Fruit fly (Drosophila melanogaster) whole organism, embryonic: ENCODE results near the gene eya.

Experiments
- Bgb ChIP-seq: fragments of 200-800 bp; sonication (Bioruptor generic); IDR thresholded peaks from 2 replicates; pipeline ENCODE4 v1.3.6; 2022; ENCODE audit warnings: missing biosample characterization, missing genetic modification characterization; ENCODE audit not compliant: partially characterized antibody
- BtbVII ChIP-seq: fragments of 200-800 bp; sonication (Bioruptor generic); optimal IDR thresholded peaks from 3 replicates; lab custom pipeline; 2017; ENCODE audit warnings: missing biosample characterization, mild to moderate bottlenecking, missing genetic modification characterization
- CG10147 ChIP-seq: fragments of 200-800 bp; sonication (Bioruptor generic); optimal IDR thresholded peaks from 2 replicates; lab custom pipeline; 2019; ENCODE audit warnings: missing biosample characterization, mild to moderate bottlenecking, missing genetic modification characterization, moderate library complexity
- CG10979 ChIP-seq: fragments of 200-800 bp; sonication (Bioruptor generic); optimal IDR thresholded peaks from 2 replicates; lab custom pipeline; 2018; ENCODE audit warnings: missing biosample characterization, mild to moderate bottlenecking, missing genetic modification characterization, moderate library complexity
- CG11093 ChIP-seq: fragments of 200-800 bp; sonication (Bioruptor generic); IDR thresholded peaks from 3 replicates; pipeline ENCODE4 v1.3.6; 2022; ENCODE audit warnings: missing biosample characterization, missing genetic modification characterization
- CG11560 ChIP-seq: fragments of 200-800 bp; sonication (Bioruptor generic); IDR thresholded peaks from 3 replicates; pipeline ENCODE4 v1.3.6; 2022; ENCODE audit warnings: missing biosample characterization, missing genetic modification characterization
- CG15011 ChIP-seq: fragments of 200-800 bp; sonication (Bioruptor generic); optimal IDR thresholded peaks from 3 replicates; lab custom pipeline; 2018; ENCODE audit warnings: missing biosample characterization, mild to moderate bottlenecking, missing genetic modification characterization
- CG17361 ChIP-seq: fragments of 200-800 bp; sonication (Bioruptor generic); IDR thresholded peaks from 3 replicates; pipeline ENCODE4 v1.3.6; 2022; ENCODE audit warnings: missing biosample characterization, missing genetic modification characterization
- CG17829 ChIP-seq: fragments of 200-800 bp; optimal IDR thresholded peaks from 2 replicates; lab custom pipeline; 2019; ENCODE audit warnings: missing biosample characterization, mild to moderate bottlenecking, missing genetic modification characterization, moderate library complexity
- CG2678 ChIP-seq: fragments of 200-800 bp; sonication (Bioruptor generic); optimal IDR thresholded peaks from 3 replicates; lab custom pipeline; 2019; ENCODE audit warnings: missing biosample characterization, mild to moderate bottlenecking, missing genetic modification characterization, moderate library complexity
- CG3726 ChIP-seq: fragments of 200-800 bp; sonication (Bioruptor generic); IDR thresholded peaks from 3 replicates; pipeline ENCODE4, ENCODE4 v1.3.6; 2022; ENCODE audit warnings: missing biosample characterization, missing genetic modification characterization
- CG42726 ChIP-seq: fragments of 200-800 bp; sonication (Bioruptor generic); IDR thresholded peaks from 2 replicates; pipeline ENCODE4 v1.3.6; 2022; ENCODE audit warnings: missing biosample characterization, missing genetic modification characterization; ENCODE audit not compliant: partially characterized antibody
- CG7372 ChIP-seq: fragments of 200-800 bp; sonication (Bioruptor generic); IDR thresholded peaks from 2 replicates; pipeline ENCODE4 v1.3.6; 2022; ENCODE audit warnings: missing biosample characterization, missing genetic modification characterization
- CG8765 ChIP-seq: fragments of 200-800 bp; sonication (Bioruptor generic); IDR thresholded peaks from 2 replicates; pipeline ENCODE4 v1.3.6; 2022; ENCODE audit warnings: missing biosample characterization, missing genetic modification characterization
- CG8924 ChIP-seq: fragments of 200-800 bp; optimal IDR thresholded peaks from 3 replicates; lab custom pipeline; 2019; ENCODE audit warnings: missing biosample characterization, mild to moderate bottlenecking, missing genetic modification characterization, moderate library complexity
- CG9932 ChIP-seq: fragments of 200-800 bp; sonication (Bioruptor generic); IDR thresholded peaks from 2 replicates; pipeline ENCODE4 v1.3.6; 2022; ENCODE audit warnings: missing biosample characterization, missing genetic modification characterization
- D ChIP-seq, 2 experiments: fragments of 200-800 bp in 1 of 2; fragments of >200 bp in 1 of 2; sonication (Bioruptor generic) in 1 of 2; optimal IDR thresholded peaks; 2 replicates in 1 of 2; 3 replicates in 1 of 2; lab custom pipeline; 2017; ENCODE audit warnings: mild to moderate bottlenecking in 1 of 2, missing biosample characterization in 1 of 2, missing genetic modification characterization in 1 of 2, missing genetic modification reagents in 1 of 2
- Deaf1 ChIP-seq: fragments of 200-800 bp; optimal IDR thresholded peaks from 3 replicates; lab custom pipeline; 2019; ENCODE audit warnings: missing biosample characterization, mild to moderate bottlenecking, missing genetic modification characterization, moderate library complexity
- Dp ChIP-seq: fragments of 200-800 bp; sonication (Bioruptor generic); optimal IDR thresholded peaks from 2 replicates; lab custom pipeline; 2018; ENCODE audit warnings: missing biosample characterization, mild to moderate bottlenecking, missing genetic modification characterization, moderate library complexity
- E2f1 ChIP-seq: fragments of 200-800 bp; sonication (Bioruptor generic); IDR thresholded peaks from 2 replicates; pipeline ENCODE4 v1.3.6; 2022; ENCODE audit warnings: missing biosample characterization, missing genetic modification characterization
- Gsc ChIP-seq: fragments of 200-800 bp; sonication (Bioruptor generic); IDR thresholded peaks from 2 replicates; pipeline ENCODE4 v1.3.6; 2022; ENCODE audit warnings: missing biosample characterization, missing genetic modification characterization
- Hmr ChIP-seq: fragments of 200-800 bp; sonication (Bioruptor generic); optimal IDR thresholded peaks from 3 replicates; lab custom pipeline; 2017; ENCODE audit warnings: mild to moderate bottlenecking, missing biosample characterization, missing genetic modification reagents, missing genetic modification characterization
- Med ChIP-seq: fragments of 200-800 bp; sonication (Bioruptor generic); peaks from one replicate; lab custom pipeline; 2016; ENCODE audit warnings: missing biosample characterization, missing genetic modification characterization, mild to moderate bottlenecking, inconsistent platforms, moderate library complexity
- Mrtf ChIP-seq: fragments of 200-800 bp; sonication (Bioruptor generic); IDR thresholded peaks from 3 replicates; pipeline ENCODE4 v1.3.6; 2022; ENCODE audit warnings: missing biosample characterization, missing genetic modification characterization
- Scr ChIP-seq: fragments of 200-800 bp; sonication (Bioruptor generic); IDR thresholded peaks from 2 replicates; pipeline ENCODE4 v1.3.6; 2022; ENCODE audit warnings: missing biosample characterization, missing genetic modification characterization; ENCODE audit not compliant: partially characterized antibody
- Sox102F ChIP-seq: fragments of 200-800 bp; sonication (Bioruptor generic); optimal IDR thresholded peaks from 2 replicates; lab custom pipeline; 2018; ENCODE audit warnings: missing biosample characterization, mild to moderate bottlenecking, missing genetic modification characterization, moderate library complexity
- Spps ChIP-seq: fragments of 200-800 bp; sonication (Bioruptor generic); optimal IDR thresholded peaks from 2 replicates; lab custom pipeline; 2018; ENCODE audit warnings: missing biosample characterization, mild to moderate bottlenecking, missing genetic modification characterization
- bowl ChIP-seq: fragments of 200-800 bp; sonication (Bioruptor generic); IDR thresholded peaks from 2 replicates; pipeline ENCODE4 v1.3.6; 2022; ENCODE audit warnings: missing biosample characterization, missing genetic modification characterization
- emc ChIP-seq: fragments of 200-800 bp; sonication (Bioruptor generic); optimal IDR thresholded peaks from 2 replicates; lab custom pipeline; 2016; ENCODE audit warnings: missing biosample characterization, missing genetic modification characterization
- eve ChIP-seq, 2 experiments: fragments of >200 bp; optimal IDR thresholded peaks; 2 replicates each; lab custom pipeline; 2017; ENCODE audit warnings: missing biosample characterization in 2 of 2, missing genetic modification characterization in 2 of 2
- fd3F ChIP-seq: fragments of 200-800 bp; sonication (Bioruptor generic); optimal IDR thresholded peaks from 2 replicates; lab custom pipeline; 2018; ENCODE audit warnings: missing biosample characterization, mild to moderate bottlenecking, missing genetic modification characterization, moderate library complexity
- fu2 ChIP-seq: fragments of 200-800 bp; sonication (Bioruptor generic); optimal IDR thresholded peaks from 2 replicates; lab custom pipeline; 2016; ENCODE audit warnings: missing biosample characterization, missing genetic modification characterization
- gcm ChIP-seq: fragments of 200-800 bp; sonication (Bioruptor generic); optimal IDR thresholded peaks from 2 replicates; lab custom pipeline; 2019; ENCODE audit warnings: missing biosample characterization, mild to moderate bottlenecking, missing genetic modification characterization, moderate library complexity
- inv ChIP-seq: fragments of 200-800 bp; sonication (Bioruptor generic); IDR thresholded peaks from 2 replicates; pipeline ENCODE4 v1.3.6; 2022; ENCODE audit warnings: missing biosample characterization, missing genetic modification characterization; ENCODE audit not compliant: partially characterized antibody
- jing ChIP-seq: fragments of 200-800 bp; sonication (Bioruptor generic); optimal IDR thresholded peaks from 2 replicates; lab custom pipeline; 2018; ENCODE audit warnings: missing biosample characterization, mild to moderate bottlenecking, missing genetic modification characterization
- jumu ChIP-seq: fragments of 200-800 bp; sonication (Bioruptor generic); optimal IDR thresholded peaks from 3 replicates; lab custom pipeline; 2016; ENCODE audit warnings: missing biosample characterization, missing genetic modification characterization
- ken ChIP-seq: fragments of 200-800 bp; sonication (Bioruptor generic); IDR thresholded peaks from 3 replicates; pipeline ENCODE4 v1.3.6; 2022; ENCODE audit warnings: missing biosample characterization, missing genetic modification characterization
- klu ChIP-seq: fragments of 200-800 bp; sonication (Bioruptor generic); IDR thresholded peaks from 2 replicates; pipeline ENCODE4 v1.3.6; 2022; ENCODE audit warnings: missing biosample characterization, missing genetic modification characterization
- lmd ChIP-seq: fragments of 200-800 bp; sonication (Bioruptor generic); IDR thresholded peaks from 2 replicates; pipeline ENCODE4 v1.3.6; 2022; ENCODE audit warnings: missing biosample characterization, missing genetic modification characterization
- peb ChIP-seq: fragments of 200-800 bp; sonication (Bioruptor generic); IDR thresholded peaks from 2 replicates; pipeline ENCODE4 v1.3.6; 2022; ENCODE audit warnings: missing biosample characterization, missing genetic modification characterization
- prd ChIP-seq, 3 experiments: fragments of >200 bp in 2 of 3; fragments of 200-800 bp in 1 of 3; sonication (Bioruptor generic) in 1 of 3; optimal IDR thresholded peaks in 2 of 3; IDR thresholded peaks in 1 of 3; 2 replicates in 2 of 3; 3 replicates in 1 of 3; pipeline versions ENCODE4 v1.3.6 to Lab custom; 2017 to 2022; ENCODE audit warnings: missing biosample characterization in 1 of 3, missing genetic modification characterization in 1 of 3
- pzg ChIP-seq: fragments of 200-800 bp; sonication (Bioruptor generic); optimal IDR thresholded peaks from 3 replicates; lab custom pipeline; 2018; ENCODE audit warnings: missing biosample characterization, mild to moderate bottlenecking, missing genetic modification characterization, moderate library complexity
- sens ChIP-seq: fragments of 200-800 bp; sonication (Bioruptor generic); peaks from one replicate; lab custom pipeline; 2016; ENCODE audit warnings: missing biosample characterization, missing genetic modification characterization
- sna ChIP-seq: fragments of 200-800 bp; sonication (Bioruptor generic); IDR thresholded peaks from 2 replicates; pipeline ENCODE4 v1.3.6; 2022; ENCODE audit warnings: missing biosample characterization, missing genetic modification characterization; ENCODE audit not compliant: partially characterized antibody
- stc ChIP-seq: fragments of 200-800 bp; sonication (Bioruptor generic); IDR thresholded peaks from 2 replicates; pipeline ENCODE4 v1.3.6; 2022; ENCODE audit warnings: missing biosample characterization, missing genetic modification characterization
- stwl ChIP-seq: fragments of 200-800 bp; sonication (Bioruptor generic); optimal IDR thresholded peaks from 3 replicates; lab custom pipeline; 2018; ENCODE audit warnings: missing biosample characterization, mild to moderate bottlenecking, missing genetic modification characterization, moderate library complexity
- zen ChIP-seq: fragments of 200-800 bp; sonication (Bioruptor generic); optimal IDR thresholded peaks from 3 replicates; lab custom pipeline; 2018; ENCODE audit warnings: missing biosample characterization, mild to moderate bottlenecking, missing genetic modification characterization, moderate library complexity

Gene eya

DNA sequence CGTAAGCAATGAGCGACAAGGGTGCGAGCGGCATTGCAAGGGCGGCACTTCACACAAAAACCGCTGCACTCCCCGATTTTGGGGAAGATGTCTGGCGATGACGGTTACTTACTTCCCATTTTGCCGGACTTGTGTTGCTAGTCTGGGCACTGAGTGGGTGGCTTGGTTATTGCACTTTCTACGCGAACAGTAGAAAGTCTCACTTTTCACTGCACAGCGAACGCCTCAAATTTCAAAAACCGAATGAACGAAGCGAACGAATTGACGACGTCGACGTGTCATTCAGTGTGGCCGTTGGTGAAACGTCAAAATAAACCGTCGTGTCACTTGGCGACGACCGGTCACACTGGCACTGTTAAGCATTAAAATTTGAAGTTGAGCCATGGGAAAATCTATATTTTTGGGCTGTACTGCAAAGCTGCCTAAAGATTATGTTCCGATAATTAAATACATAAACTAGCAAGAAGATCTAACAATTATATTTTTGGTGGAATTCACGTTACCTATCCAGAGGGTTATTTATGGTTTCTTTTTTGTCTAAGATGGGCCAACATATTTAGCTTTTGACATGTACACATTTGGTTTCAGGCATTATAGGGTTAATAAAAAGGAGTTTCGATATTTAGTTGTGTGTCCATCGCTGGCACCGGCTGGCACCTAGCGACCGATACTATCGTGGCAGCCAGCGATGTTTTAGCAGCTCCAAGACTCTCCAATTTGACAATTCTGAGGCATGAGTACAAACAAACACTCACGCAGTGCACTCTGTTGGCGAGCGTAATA, 66.4 kb downstream of the eya start, which contains the start of the genes Sec61alpha and Daxx (continued):
- no peak for TF ChIP-seq prd (optimal IDR thresholded peaks at IDR 0.05; lab: Kevin White, UChicago)
- peak; percentile 89 for TF ChIP-seq prd (GFP tag; IDR thresholded peaks at IDR 0.05; lab: Robert Waterston, UW)
- TF ChIP-seq CG17361 = peak; percentile 83
- peak; percentile 76 for TF ChIP-seq CG8924 (tag; lab: Kevin White, UChicago)
- TF ChIP-seq Scr (GFP tag; lab: Robert Waterston, UW) = peak; percentile 99
- peak; percentile 91 for TF ChIP-seq Hmr (GFP tag; lab: Kevin White, UChicago)
- TF ChIP-seq ken = peak; percentile 83
- TF ChIP-seq fd3F (GFP tag; lab: Kevin White, UChicago) = peak; percentile 81
- TF ChIP-seq peb = peak; percentile 68
- TF ChIP-seq pzg (GFP tag; lab: Kevin White, UChicago) = peak; percentile 89
- TF ChIP-seq Bgb (GFP tag; lab: Robert Waterston, UW) = peak; percentile 100
- TF ChIP-seq CG2678 (tag; lab: Kevin White, UChicago) = peak; percentile 87
- TF ChIP-seq Mrtf (GFP tag; lab: Robert Waterston, UW) = peak; percentile 53; the same call in 2 of the 3 replicates
- TF ChIP-seq D (optimal IDR thresholded peaks at IDR 0.05; lab: Kevin White, UChicago) = no peak
- peak; percentile 71 for TF ChIP-seq D (GFP tag; optimal IDR thresholded peaks at IDR 0.05; lab: Kevin White, UChicago)
- TF ChIP-seq CG3726 (GFP tag; lab: Robert Waterston, UW) = peak; percentile 74; the same call in 2 of the 3 replicates
- TF ChIP-seq Gsc (GFP tag; lab: Robert Waterston, UW) = no peak
- TF ChIP-seq jing (GFP tag; lab: Kevin White, UChicago) = no peak
- peak; percentile 73 for TF ChIP-seq zen (tag; lab: Kevin White, UChicago)
- TF ChIP-seq CG10979 (tag; lab: Kevin White, UChicago) = peak; percentile 68
- peak; percentile 25 for TF ChIP-seq BtbVII (GFP tag; lab: Kevin White, UChicago)
- TF ChIP-seq E2f1 = peak; percentile 78
- TF ChIP-seq gcm = peak; percentile 65
- TF ChIP-seq Dp (GFP tag; lab: Kevin White, UChicago) = peak; percentile 49
- peak; percentile 100 for TF ChIP-seq CG42726 (GFP tag; lab: Robert Waterston, UW)
- peak; percentile 75 for TF ChIP-seq Spps
- peak; percentile 71 for TF ChIP-seq stwl (tag; lab: Kevin White, UChicago)
- TF ChIP-seq Sox102F (GFP tag; lab: Kevin White, UChicago) = peak; percentile 80
- peak; percentile 97 for TF ChIP-seq Deaf1
- TF ChIP-seq CG10147 = peak; percentile 85
- TF ChIP-seq eve (GFP tag; optimal IDR thresholded peaks at IDR 0.05; lab: Kevin White, UChicago) = no peak
- peak; percentile 71 for TF ChIP-seq CG8765
- TF ChIP-seq CG17829 (tag; lab: Kevin White, UChicago) = peak; percentile 83
- peak; percentile 96 for TF ChIP-seq CG9932 (GFP tag; lab: Robert Waterston, UW)
- TF ChIP-seq Med (GFP tag; lab: Kevin White, UChicago) = peak; percentile 98
- 0 out of 2 replicates have a peak, but pooled peaks have one; percentile 53 for TF ChIP-seq bowl (GFP tag; lab: Robert Waterston, UW)
- peak; percentile 100 for TF ChIP-seq inv (GFP tag; lab: Robert Waterston, UW)
- TF ChIP-seq klu (GFP tag; lab: Robert Waterston, UW) = peak; percentile 75; the same call in 1 of the 2 replicates
- TF ChIP-seq CG11093 (GFP tag; lab: Robert Waterston, UW) = peak; percentile 60; the same call in 1 of the 3 replicates
- TF ChIP-seq stc (GFP tag; lab: Robert Waterston, UW) = peak; percentile 57
- peak; percentile 68 for TF ChIP-seq CG15011 (GFP tag; lab: Kevin White, UChicago)
- peak; percentile 98 for TF ChIP-seq sna (GFP tag; lab: Robert Waterston, UW)
- peak; percentile 86 for TF ChIP-seq CG7372 (GFP tag; lab: Robert Waterston, UW)
- peak; percentile 87 for TF ChIP-seq lmd (GFP tag; lab: Robert Waterston, UW)
- TF ChIP-seq emc (GFP tag; lab: Kevin White, UChicago) = peak; percentile 75
- peak; percentile 89 for TF ChIP-seq fu2 (GFP tag; lab: Kevin White, UChicago)
- peak; percentile 91 for TF ChIP-seq jumu (GFP tag; lab: Kevin White, UChicago)
- TF ChIP-seq CG11560 (tag; lab: Robert Waterston, UW) = peak; percentile 62; the same call in 2 of the 3 replicates
- peak; percentile 98 for TF ChIP-seq sens (GFP tag; lab: Kevin White, UChicago)
